Worm (Caenorhabditis elegans): ENCODE results near the gene F45H10.2.

Gene F45H10.2

ce11 chrII:13472101-13472500 is 20.7 kb downstream of the F45H10.2 start, which contains the start of gene E01G4.5:
Gene E01G4.5, plus strand, starts transcription at chrII:13472401.
- peak; percentile 58 for TF ChIP-seq hlh-1 (tag; optimal IDR thresholded peaks at IDR 0.05)
- no peak for TF ChIP-seq nhr-28 (tag; optimal IDR thresholded peaks at IDR 0.05)

DNA sequence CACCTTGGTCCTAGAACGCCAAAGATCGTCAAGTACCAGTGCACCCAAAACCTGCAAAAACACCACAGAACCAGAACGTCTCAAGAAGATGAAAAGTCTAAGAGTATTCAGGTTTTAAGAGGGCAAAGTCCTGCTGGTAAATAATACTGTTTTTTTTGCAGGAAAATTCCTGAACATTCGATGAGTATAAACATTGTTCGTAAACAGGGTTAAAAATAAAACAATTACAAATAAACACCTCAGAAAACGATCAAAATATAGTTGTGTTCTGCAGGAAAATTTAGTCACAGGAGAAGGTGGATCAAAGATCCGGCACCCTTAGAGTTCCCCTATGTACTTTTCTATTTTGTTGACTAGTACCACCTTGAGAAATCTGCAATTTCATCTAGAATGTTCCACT is 22.2 kb downstream of the F45H10.2 start:
- TF ChIP-seq ham-2 (GFP tag; optimal IDR thresholded peaks at IDR 0.05) (no peak), unc-120 (tag; optimal IDR thresholded peaks at IDR 0.05; ENCODE audit: poor library complexity, severe bottlenecking) (no peak), tbx-8 (GFP tag; optimal IDR thresholded peaks at IDR 0.05) (no peak), ceh-39 (tag; optimal IDR thresholded peaks at IDR 0.05) (no peak), ztf-11 (tag; optimal IDR thresholded peaks at IDR 0.05) (no peak), drap-1 (GFP tag; optimal IDR thresholded peaks at IDR 0.05) (no peak), nhr-237 (tag; optimal IDR thresholded peaks at IDR 0.05) (no peak), mab-5 (tag; optimal IDR thresholded peaks at IDR 0.05) (no peak), nhr-12 (tag; optimal IDR thresholded peaks at IDR 0.05) (no peak), sptf-1 (tag; optimal IDR thresholded peaks at IDR 0.05) (no peak), mep-1 (tag; optimal IDR thresholded peaks at IDR 0.05) (no peak), lin-32 (GFP tag; optimal IDR thresholded peaks at IDR 0.05) (no peak), unc-62 (GFP tag; optimal IDR thresholded peaks at IDR 0.05) (no peak), lin-13 (tag; optimal IDR thresholded peaks at IDR 0.05) (no peak), nhr-76 (tag; optimal IDR thresholded peaks at IDR 0.05) (no peak)

ce11 chrII:13469043-13469652 is 23.7 kb downstream of the F45H10.2 start, which contains the start of gene E01G4.3:
Gene E01G4.3, minus strand, starts transcription at chrII:13469602.
- TF ChIP-seq nhr-28 (tag; optimal IDR thresholded peaks at IDR 0.05) (no peak), drap-1 (GFP tag; optimal IDR thresholded peaks at IDR 0.05) (no peak), unc-120 (tag; optimal IDR thresholded peaks at IDR 0.05; ENCODE audit: poor library complexity, severe bottlenecking) (peak; percentile 52), ceh-83 (GFP tag; optimal IDR thresholded peaks at IDR 0.05) (no peak), ztf-11 (tag; optimal IDR thresholded peaks at IDR 0.05) (no peak), tbx-8 (GFP tag; optimal IDR thresholded peaks at IDR 0.05) (no peak), hlh-1 (tag; optimal IDR thresholded peaks at IDR 0.05) (peak; percentile 72), mep-1 (tag; optimal IDR thresholded peaks at IDR 0.05) (no peak), flh-1 (GFP tag; optimal IDR thresholded peaks at IDR 0.05) (no peak), zip-8 (tag; optimal IDR thresholded peaks at IDR 0.05) (no peak), snpc-4 (tag; optimal IDR thresholded peaks at IDR 0.05) (no peak), sptf-1 (tag; optimal IDR thresholded peaks at IDR 0.05) (no peak), blmp-1 (tag; optimal IDR thresholded peaks at IDR 0.05) (no peak), unc-39 (tag; optimal IDR thresholded peaks at IDR 0.05) (no peak), elt-1 (tag; optimal IDR thresholded peaks at IDR 0.05; ENCODE audit: borderline replicate concordance, insufficient read depth) (no peak), ceh-39 (tag; optimal IDR thresholded peaks at IDR 0.05) (no peak), pha-4 (tag; optimal IDR thresholded peaks at IDR 0.05) (no peak), nhr-12 (tag; optimal IDR thresholded peaks at IDR 0.05) (no peak), M03D4.4 (tag; optimal IDR thresholded peaks at IDR 0.05) (no peak), cnd-1 (tag; optimal IDR thresholded peaks at IDR 0.05) (no peak), ham-2 (GFP tag; optimal IDR thresholded peaks at IDR 0.05) (peak; percentile 23), unc-62 (GFP tag; optimal IDR thresholded peaks at IDR 0.05) (peak; percentile 79), mab-5 (tag; optimal IDR thresholded peaks at IDR 0.05) (no peak), lin-13 (tag; optimal IDR thresholded peaks at IDR 0.05) (no peak), lsy-2 (tag; optimal IDR thresholded peaks at IDR 0.05) (no peak), nhr-76 (tag; optimal IDR thresholded peaks at IDR 0.05) (no peak), bed-3 (GFP tag; optimal IDR thresholded peaks at IDR 0.05) (no peak), ces-1 (GFP tag; optimal IDR thresholded peaks at IDR 0.05) (no peak), ceh-43 (GFP tag; optimal IDR thresholded peaks at IDR 0.05) (no peak), sem-2 (GFP tag; optimal IDR thresholded peaks at IDR 0.05) (no peak), mls-2 (tag; optimal IDR thresholded peaks at IDR 0.05) (no peak), elt-3 (tag; optimal IDR thresholded peaks at IDR 0.05) (peak; percentile 48), nhr-237 (tag; optimal IDR thresholded peaks at IDR 0.05) (no peak), lin-32 (GFP tag; optimal IDR thresholded peaks at IDR 0.05) (no peak), nhr-2 (tag; optimal IDR thresholded peaks at IDR 0.05) (no peak)

Data from whole organism, mixed stage, embryonic.